Fruit fly (Drosophila melanogaster) whole organism, embryonic: Measurements from ENCODE around the gene Hecw.

ENCODE experiments used
- Awh ChIP-seq: fragments of 200-800 bp; sonication (Bioruptor generic); IDR thresholded peaks from 2 replicates; pipeline ENCODE4, ENCODE4 v1.3.6; 2022; ENCODE audit warnings: missing biosample characterization, missing genetic modification characterization
- B-H1 ChIP-seq: fragments of 200-800 bp; sonication (Bioruptor generic); IDR thresholded peaks from 3 replicates; pipeline ENCODE4 v1.3.6; 2022; ENCODE audit warnings: missing biosample characterization, missing genetic modification characterization
- CG12071 ChIP-seq: fragments of 200-800 bp; sonication (Bioruptor generic); optimal IDR thresholded peaks from 3 replicates; lab custom pipeline; 2018; ENCODE audit warnings: missing biosample characterization, mild to moderate bottlenecking, missing genetic modification characterization
- CG12155 ChIP-seq: fragments of 200-800 bp; sonication (Bioruptor generic); optimal IDR thresholded peaks from 3 replicates; lab custom pipeline; 2016; ENCODE audit warnings: missing biosample characterization, missing genetic modification characterization
- CG13287 ChIP-seq: fragments of 200-800 bp; sonication (Bioruptor generic); IDR thresholded peaks from 2 replicates; pipeline ENCODE4 v1.3.6; 2022; ENCODE audit warnings: missing biosample characterization, missing genetic modification characterization; ENCODE audit not compliant: partially characterized antibody
- CG16779 ChIP-seq: fragments of 200-800 bp; sonication (Bioruptor generic); IDR thresholded peaks from 2 replicates; pipeline ENCODE4 v1.3.6; 2022; ENCODE audit warnings: missing biosample characterization, missing genetic modification characterization
- CG16863 ChIP-seq: fragments of 200-800 bp; sonication (Bioruptor generic); optimal IDR thresholded peaks from 3 replicates; lab custom pipeline; 2016; ENCODE audit warnings: missing biosample characterization, missing genetic modification characterization
- CG17568 ChIP-seq: fragments of 200-800 bp; sonication (Bioruptor generic); optimal IDR thresholded peaks from 2 replicates; lab custom pipeline; 2018; ENCODE audit warnings: missing biosample characterization, mild to moderate bottlenecking, missing genetic modification characterization, moderate library complexity
- CG2129 ChIP-seq: fragments of 200-800 bp; sonication (Bioruptor generic); IDR thresholded peaks from 2 replicates; pipeline ENCODE4 v1.3.6; 2022; ENCODE audit warnings: missing biosample characterization, missing genetic modification characterization; ENCODE audit not compliant: partially characterized antibody
- CG2875 ChIP-seq: fragments of 200-800 bp; sonication (Bioruptor generic); optimal IDR thresholded peaks from 2 replicates; lab custom pipeline; 2017; ENCODE audit warnings: missing biosample characterization, mild to moderate bottlenecking, missing genetic modification characterization, missing genetic modification reagents
- CG30020 ChIP-seq: fragments of 200-800 bp; optimal IDR thresholded peaks from 2 replicates; lab custom pipeline; 2019; ENCODE audit warnings: missing biosample characterization, mild to moderate bottlenecking, missing genetic modification characterization, moderate library complexity
- CG30403 ChIP-seq: fragments of 200-800 bp; sonication (Bioruptor generic); optimal IDR thresholded peaks from 3 replicates; lab custom pipeline; 2016; ENCODE audit warnings: missing biosample characterization, missing genetic modification characterization
- CG31365 ChIP-seq: fragments of 200-800 bp; sonication (Bioruptor generic); optimal IDR thresholded peaks from 2 replicates; lab custom pipeline; 2018; ENCODE audit warnings: missing biosample characterization, mild to moderate bottlenecking, missing genetic modification characterization
- CG31441 ChIP-seq: fragments of 200-800 bp; sonication (Bioruptor generic); IDR thresholded peaks from 2 replicates; pipeline ENCODE4 v1.3.6; 2022; ENCODE audit warnings: missing biosample characterization, missing genetic modification characterization
- CG6254 ChIP-seq: fragments of 200-800 bp; sonication (Bioruptor generic); optimal IDR thresholded peaks from 3 replicates; lab custom pipeline; 2017; ENCODE audit warnings: mild to moderate bottlenecking, missing biosample characterization, missing genetic modification reagents, missing genetic modification characterization
- CG6683 ChIP-seq: fragments of 200-800 bp; sonication (Bioruptor generic); optimal IDR thresholded peaks from 2 replicates; lab custom pipeline; 2017; ENCODE audit warnings: missing biosample characterization, mild to moderate bottlenecking, missing genetic modification characterization, missing genetic modification reagents
- CG6813 ChIP-seq: fragments of 200-800 bp; sonication (Bioruptor generic); optimal IDR thresholded peaks from 2 replicates; lab custom pipeline; 2017; ENCODE audit warnings: missing biosample characterization, missing genetic modification characterization, mild to moderate bottlenecking, moderate library complexity, missing genetic modification reagents
- CG7271 ChIP-seq: fragments of 200-800 bp; sonication (Bioruptor generic); optimal IDR thresholded peaks from 2 replicates; lab custom pipeline; 2018; ENCODE audit warnings: missing biosample characterization, mild to moderate bottlenecking, missing genetic modification characterization, moderate library complexity
- CG8765 ChIP-seq: fragments of 200-800 bp; sonication (Bioruptor generic); IDR thresholded peaks from 2 replicates; pipeline ENCODE4 v1.3.6; 2022; ENCODE audit warnings: missing biosample characterization, missing genetic modification characterization
- CG9215 ChIP-seq: fragments of 200-800 bp; sonication (Bioruptor generic); IDR thresholded peaks from 2 replicates; pipeline ENCODE4 v1.3.6; 2022; ENCODE audit warnings: missing biosample characterization, missing genetic modification characterization
- CG9437 ChIP-seq: fragments of 200-800 bp; sonication (Bioruptor generic); optimal IDR thresholded peaks from 2 replicates; lab custom pipeline; 2018; ENCODE audit warnings: missing biosample characterization, mild to moderate bottlenecking, missing genetic modification characterization
- CG9876 ChIP-seq: fragments of 200-800 bp; sonication (Bioruptor generic); optimal IDR thresholded peaks from 2 replicates; lab custom pipeline; 2016; ENCODE audit warnings: missing biosample characterization, missing genetic modification characterization
- CG9932 ChIP-seq: fragments of 200-800 bp; sonication (Bioruptor generic); IDR thresholded peaks from 2 replicates; pipeline ENCODE4 v1.3.6; 2022; ENCODE audit warnings: missing biosample characterization, missing genetic modification characterization
- CoRest ChIP-seq: fragments of 200-800 bp; sonication (Bioruptor generic); optimal IDR thresholded peaks from 3 replicates; lab custom pipeline; 2018; ENCODE audit warnings: missing biosample characterization, mild to moderate bottlenecking, missing genetic modification characterization, moderate library complexity
- Dek ChIP-seq: fragments of 200-800 bp; sonication (Bioruptor generic); optimal IDR thresholded peaks from 3 replicates; lab custom pipeline; 2019; ENCODE audit warnings: missing biosample characterization, mild to moderate bottlenecking, missing genetic modification characterization, moderate library complexity
- Dip2 ChIP-seq: fragments of 200-800 bp; sonication (Bioruptor generic); IDR thresholded peaks from 2 replicates; pipeline ENCODE4 v1.3.6; 2022; ENCODE audit warnings: missing biosample characterization, missing genetic modification characterization
- E2f2 ChIP-seq: fragments of 200-800 bp; sonication (Bioruptor generic); IDR thresholded peaks from 2 replicates; pipeline ENCODE4 v1.3.6; 2022; ENCODE audit warnings: missing biosample characterization, missing genetic modification characterization
- Kr ChIP-seq: fragments of 200-800 bp; sonication (Bioruptor generic); optimal IDR thresholded peaks from 2 replicates; lab custom pipeline; 2017; ENCODE audit warnings: missing biosample characterization, mild to moderate bottlenecking, missing genetic modification characterization
- Max ChIP-seq: fragments of 200-800 bp; sonication (Bioruptor generic); optimal IDR thresholded peaks from 2 replicates; lab custom pipeline; 2016; ENCODE audit warnings: missing biosample characterization, mild to moderate bottlenecking, missing genetic modification characterization
- NC2β ChIP-seq: fragments of 200-800 bp; sonication (Bioruptor generic); optimal IDR thresholded peaks from 2 replicates; lab custom pipeline; 2016; ENCODE audit warnings: missing biosample characterization, missing genetic modification characterization
- Oaz ChIP-seq: fragments of 200-800 bp; sonication (Bioruptor generic); IDR thresholded peaks from 2 replicates; pipeline ENCODE4 v1.3.6; 2022; ENCODE audit warnings: missing biosample characterization, missing genetic modification characterization
- Oli ChIP-seq: fragments of 200-800 bp; sonication (Bioruptor generic); optimal IDR thresholded peaks from 2 replicates; lab custom pipeline; 2018; ENCODE audit warnings: missing biosample characterization, mild to moderate bottlenecking, missing genetic modification characterization, moderate library complexity
- Poxn ChIP-seq: fragments of 200-800 bp; sonication (Bioruptor generic); IDR thresholded peaks from 2 replicates; pipeline ENCODE4 v1.3.6; 2022; ENCODE audit warnings: missing biosample characterization, missing genetic modification characterization
- Ptx1 ChIP-seq: fragments of 200-800 bp; sonication (Bioruptor generic); IDR thresholded peaks from 2 replicates; pipeline ENCODE4 v1.3.6; 2022; ENCODE audit warnings: missing biosample characterization, missing genetic modification characterization
- Sox100B ChIP-seq: fragments of 200-800 bp; sonication (Bioruptor generic); optimal IDR thresholded peaks from 3 replicates; lab custom pipeline; 2018; ENCODE audit warnings: missing biosample characterization, mild to moderate bottlenecking, missing genetic modification characterization
- TFAM ChIP-seq: fragments of 200-800 bp; sonication (Bioruptor generic); optimal IDR thresholded peaks from 2 replicates; lab custom pipeline; 2017; ENCODE audit warnings: missing biosample characterization, missing genetic modification characterization, inconsistent platforms
- Vsx1 ChIP-seq: fragments of 200-800 bp; sonication (Bioruptor generic); optimal IDR thresholded peaks from 2 replicates; lab custom pipeline; 2017; ENCODE audit warnings: missing biosample characterization, mild to moderate bottlenecking, missing genetic modification characterization, missing genetic modification reagents
- az2 ChIP-seq: fragments of 200-800 bp; sonication (Bioruptor generic); optimal IDR thresholded peaks from 3 replicates; lab custom pipeline; 2016; ENCODE audit warnings: missing biosample characterization, missing genetic modification characterization
- br ChIP-seq: fragments of >200 bp; optimal IDR thresholded peaks from 2 replicates; lab custom pipeline; 2017
- chif ChIP-seq, 2 experiments: fragments of 200-800 bp; sonication (Bioruptor generic); optimal IDR thresholded peaks; 3 replicates each; lab custom pipeline; 2016; ENCODE audit warnings: missing biosample characterization in 2 of 2, missing genetic modification characterization in 2 of 2
- dm ChIP-seq: fragments of 200-800 bp; sonication (Bioruptor generic); optimal IDR thresholded peaks from 3 replicates; lab custom pipeline; 2016; ENCODE audit warnings: missing biosample characterization, missing genetic modification characterization
- eve ChIP-seq, 2 experiments: fragments of >200 bp; optimal IDR thresholded peaks; 2 replicates each; lab custom pipeline; 2017; ENCODE audit warnings: missing biosample characterization in 2 of 2, missing genetic modification characterization in 2 of 2
- fd102C ChIP-seq: fragments of 200-800 bp; sonication (Bioruptor generic); optimal IDR thresholded peaks from 2 replicates; lab custom pipeline; 2018; ENCODE audit warnings: missing biosample characterization, mild to moderate bottlenecking, missing genetic modification characterization, moderate library complexity
- ken ChIP-seq: fragments of 200-800 bp; sonication (Bioruptor generic); IDR thresholded peaks from 3 replicates; pipeline ENCODE4 v1.3.6; 2022; ENCODE audit warnings: missing biosample characterization, missing genetic modification characterization
- mam ChIP-seq: fragments of 200-800 bp; sonication (Bioruptor generic); optimal IDR thresholded peaks from 3 replicates; lab custom pipeline; 2016; ENCODE audit warnings: missing biosample characterization, missing genetic modification characterization
- nom ChIP-seq: fragments of 200-800 bp; sonication (Bioruptor generic); optimal IDR thresholded peaks from 2 replicates; lab custom pipeline; 2017; ENCODE audit warnings: missing biosample characterization, missing genetic modification characterization, mild to moderate bottlenecking, moderate library complexity, missing genetic modification reagents
- sens-2 ChIP-seq: fragments of 200-800 bp; sonication (Bioruptor generic); IDR thresholded peaks from 2 replicates; pipeline ENCODE4 v1.3.6; 2022; ENCODE audit warnings: missing biosample characterization, missing genetic modification characterization
- trh ChIP-seq: fragments of 200-800 bp; sonication (Bioruptor generic); optimal IDR thresholded peaks from 2 replicates; lab custom pipeline; 2016; ENCODE audit warnings: missing biosample characterization, missing genetic modification characterization
- tx ChIP-seq: fragments of 200-800 bp; sonication (Bioruptor generic); optimal IDR thresholded peaks from 2 replicates; lab custom pipeline; 2016; ENCODE audit warnings: missing biosample characterization, missing genetic modification characterization
- zfh2 ChIP-seq: fragments of 200-800 bp; sonication (Bioruptor generic); optimal IDR thresholded peaks from 2 replicates; lab custom pipeline; 2016; ENCODE audit warnings: missing biosample characterization, missing genetic modification characterization

The Hecw gene

dm6 chrX:9583440-9584103, 25.2 kb upstream of the Hecw start (continued):
- TF ChIP-seq E2f2 (GFP tag; lab: Robert Waterston, UW) (peak; percentile 75), CG2129 (GFP tag; lab: Robert Waterston, UW) (no peak), ken (GFP tag; lab: Robert Waterston, UW) (peak; percentile 81), Vsx1 (peak; percentile 92), mam (GFP tag; lab: Kevin White, UChicago) (peak; percentile 74), br (lab: Kevin White, UChicago) (no peak), CG9215 (peak; percentile 93), zfh2 (GFP tag; lab: Kevin White, UChicago) (peak; percentile 70), CG2875 (GFP tag; lab: Kevin White, UChicago) (peak; percentile 93), trh (GFP tag; lab: Kevin White, UChicago) (peak; percentile 75), tx (GFP tag; lab: Kevin White, UChicago) (peak; percentile 47), CoRest (tag; lab: Kevin White, UChicago) (peak; percentile 96), CG16779 (peak; percentile 85; the same call in 1 of the 2 replicates), CG8765 (peak; percentile 63; the same call in 1 of the 2 replicates), sens-2 (GFP tag; lab: Robert Waterston, UW) (peak; percentile 75), CG6683 (GFP tag; lab: Kevin White, UChicago) (peak; percentile 90), B-H1 (GFP tag; lab: Robert Waterston, UW) (peak; percentile 89), CG6254 (peak; percentile 92), CG9437 (GFP tag; lab: Kevin White, UChicago) (peak; percentile 89), fd102C (GFP tag; lab: Kevin White, UChicago) (no peak), CG9876 (GFP tag; lab: Kevin White, UChicago) (no peak), NC2β (peak; percentile 54), Dek (tag; lab: Kevin White, UChicago) (peak; percentile 94), Sox100B (GFP tag; lab: Kevin White, UChicago) (peak; percentile 96), chif (GFP tag; optimal IDR thresholded peaks at IDR 0.05; lab: Kevin White, UChicago) (peak; percentile 56 to 63), az2 (GFP tag; lab: Kevin White, UChicago) (peak; percentile 89), CG30403 (GFP tag; lab: Kevin White, UChicago) (peak; percentile 93), CG17568 (GFP tag; lab: Kevin White, UChicago) (peak; percentile 87), Poxn (peak; percentile 83), eve (GFP tag; optimal IDR thresholded peaks at IDR 0.05; lab: Kevin White, UChicago) (peak in 1 of 2 experiments; percentile 95), CG7271 (peak; percentile 61), nom (GFP tag; lab: Kevin White, UChicago) (peak; percentile 81), Kr (GFP tag; lab: Kevin White, UChicago) (no peak), CG9932 (peak; percentile 92), CG30020 (tag; lab: Kevin White, UChicago) (peak; percentile 71), Dip2 (GFP tag; lab: Robert Waterston, UW) (peak; percentile 44; the same call in 1 of the 2 replicates), CG6813 (GFP tag; lab: Kevin White, UChicago) (peak; percentile 95), TFAM (peak; percentile 44), CG31441 (GFP tag; lab: Robert Waterston, UW) (peak; percentile 93), Awh (GFP tag; lab: Robert Waterston, UW) (peak; percentile 93), CG31365 (tag; lab: Kevin White, UChicago) (peak; percentile 83), CG16863 (GFP tag; lab: Kevin White, UChicago) (peak; percentile 65), Oaz (GFP tag; lab: Robert Waterston, UW) (peak; percentile 88), Ptx1 (peak; percentile 95), CG13287 (no peak), CG12071 (GFP tag; lab: Kevin White, UChicago) (peak; percentile 88), Max (peak; percentile 82), dm (peak; percentile 43), CG12155 (GFP tag; lab: Kevin White, UChicago) (peak; percentile 84), Oli (peak; percentile 96)
